Worm (Caenorhabditis elegans) whole organism, L3 larva: Measurements from ENCODE around the gene srj-49.

Source experiments
- R02D3.7 ChIP-seq: fragments of 150-350 bp; optimal IDR thresholded peaks from 2 replicates; lab custom pipeline; 2014; ENCODE audit warnings: missing biosample characterization, missing genetic modification characterization
- aly-2 ChIP-seq: fragments of 150-350 bp; optimal IDR thresholded peaks from 2 replicates; lab custom pipeline; 2014; ENCODE audit warnings: missing biosample characterization, missing genetic modification characterization
- ama-1 ChIP-seq: fragments of 150-350 bp; optimal IDR thresholded peaks from 2 replicates; lab custom pipeline; 2018
- ceh-16 ChIP-seq: sonication (generic microtip); optimal IDR thresholded peaks from 2 replicates; lab custom pipeline; 2017; ENCODE audit warnings: missing biosample characterization, missing genetic modification characterization
- ceh-28 ChIP-seq: fragments of 150-350 bp; optimal IDR thresholded peaks from 2 replicates; lab custom pipeline; 2014; ENCODE audit warnings: missing biosample characterization, missing genetic modification reagents, missing genetic modification characterization
- ceh-82 ChIP-seq: fragments of 150-350 bp; optimal IDR thresholded peaks from 2 replicates; lab custom pipeline; 2014; ENCODE audit warnings: missing biosample characterization, missing genetic modification characterization
- ceh-9 ChIP-seq: sonication (generic microtip); optimal IDR thresholded peaks from 2 replicates; lab custom pipeline; 2018; ENCODE audit warnings: missing biosample characterization, missing genetic modification characterization
- daf-12 ChIP-seq: fragments of 150-350 bp; optimal IDR thresholded peaks from 2 replicates; lab custom pipeline; 2014; ENCODE audit warnings: missing biosample characterization, missing genetic modification reagents, missing genetic modification characterization
- egl-27 ChIP-seq: sonication (generic microtip); optimal IDR thresholded peaks from 4 replicates; lab custom pipeline; 2017; ENCODE audit warnings: missing biosample characterization, missing genetic modification reagents, missing genetic modification characterization
- egl-5 ChIP-seq: fragments of 150-350 bp; optimal IDR thresholded peaks from 2 replicates; lab custom pipeline; 2017; ENCODE audit warnings: missing biosample characterization, missing genetic modification reagents, missing genetic modification characterization, inconsistent platforms
- elt-1 ChIP-seq: fragments of 150-350 bp; optimal IDR thresholded peaks from 2 replicates; lab custom pipeline; 2014; ENCODE audit warnings: missing biosample characterization, missing genetic modification characterization
- elt-2 ChIP-seq: sonication (generic microtip); optimal IDR thresholded peaks from 2 replicates; lab custom pipeline; 2016; ENCODE audit warnings: missing genetic modification reagents, mild to moderate bottlenecking, missing genetic modification characterization, missing compliant biosample characterization
- elt-3 ChIP-seq, 3 experiments: fragments of 150-350 bp in 1 of 3; sonication (generic microtip) in 2 of 3; optimal IDR thresholded peaks; 2 replicates in 2 of 3; 4 replicates in 1 of 3; lab custom pipeline; 2014 to 2017; ENCODE audit warnings: missing biosample characterization in 3 of 3, missing genetic modification characterization in 3 of 3
- eor-1 ChIP-seq, 2 experiments: fragments of 150-350 bp; optimal IDR thresholded peaks; 2 replicates each; lab custom pipeline; 2014 to 2018; ENCODE audit warnings: missing biosample characterization in 2 of 2, missing genetic modification characterization in 2 of 2
- fkh-10 ChIP-seq: sonication (generic microtip); optimal IDR thresholded peaks from 2 replicates; lab custom pipeline; 2017; ENCODE audit warnings: missing biosample characterization, missing genetic modification reagents, missing genetic modification characterization
- fkh-2 ChIP-seq: fragments of 150-350 bp; optimal IDR thresholded peaks from 2 replicates; lab custom pipeline; 2014; ENCODE audit warnings: missing biosample characterization, missing genetic modification reagents, missing genetic modification characterization
- fos-1 ChIP-seq: fragments of 150-350 bp; optimal IDR thresholded peaks from 2 replicates; lab custom pipeline; 2014; ENCODE audit warnings: missing biosample characterization, missing genetic modification characterization
- hmg-11 ChIP-seq: sonication (generic microtip); optimal IDR thresholded peaks from 2 replicates; lab custom pipeline; 2016; ENCODE audit warnings: missing genetic modification characterization, missing compliant biosample characterization
- jun-1 ChIP-seq: fragments of 150-350 bp; optimal IDR thresholded peaks from 2 replicates; lab custom pipeline; 2014; ENCODE audit warnings: missing biosample characterization, missing genetic modification reagents, missing genetic modification characterization
- lin-39 ChIP-seq: fragments of 150-350 bp; optimal IDR thresholded peaks from 2 replicates; lab custom pipeline; 2018; ENCODE audit warnings: missing biosample characterization, missing genetic modification reagents, missing genetic modification characterization
- mdl-1 ChIP-seq: fragments of 150-350 bp; optimal IDR thresholded peaks from 2 replicates; lab custom pipeline; 2014; ENCODE audit warnings: missing biosample characterization, missing genetic modification characterization
- mml-1 ChIP-seq: fragments of 150-350 bp; sonication (generic microtip); optimal IDR thresholded peaks from 3 replicates; lab custom pipeline; 2014; ENCODE audit warnings: missing biosample characterization, missing genetic modification characterization
- nfya-1 ChIP-seq: sonication (generic microtip); optimal IDR thresholded peaks from 2 replicates; lab custom pipeline; 2017; ENCODE audit warnings: missing genetic modification characterization, mild to moderate bottlenecking, missing compliant biosample characterization, antibody characterized with exemption, moderate library complexity; ENCODE audit not compliant: insufficient read depth
- nhr-11 ChIP-seq: fragments of 150-350 bp; optimal IDR thresholded peaks from 2 replicates; lab custom pipeline; 2014; ENCODE audit warnings: missing biosample characterization, missing genetic modification characterization
- nhr-12 ChIP-seq: fragments of 150-350 bp; optimal IDR thresholded peaks from 2 replicates; lab custom pipeline; 2014; ENCODE audit warnings: missing biosample characterization, missing genetic modification characterization
- nhr-23 ChIP-seq: fragments of 150-350 bp; optimal IDR thresholded peaks from 2 replicates; lab custom pipeline; 2014; ENCODE audit warnings: missing biosample characterization, missing genetic modification reagents, missing genetic modification characterization
- nhr-25 ChIP-seq: sonication (generic microtip); optimal IDR thresholded peaks from 2 replicates; lab custom pipeline; 2017; ENCODE audit warnings: missing biosample characterization, missing genetic modification characterization
- nhr-28 ChIP-seq: fragments of 150-350 bp; optimal IDR thresholded peaks from 2 replicates; lab custom pipeline; 2014; ENCODE audit warnings: missing biosample characterization, missing genetic modification characterization
- nhr-43 ChIP-seq: sonication (generic microtip); optimal IDR thresholded peaks from 2 replicates; lab custom pipeline; 2016; ENCODE audit warnings: mild to moderate bottlenecking, missing genetic modification characterization, missing compliant biosample characterization; ENCODE audit not compliant: poor library complexity, severe bottlenecking
- nhr-67 ChIP-seq: fragments of 150-350 bp; optimal IDR thresholded peaks from 2 replicates; lab custom pipeline; 2014; ENCODE audit warnings: missing biosample characterization, missing genetic modification characterization
- nhr-77 ChIP-seq: fragments of 150-350 bp; optimal IDR thresholded peaks from 2 replicates; lab custom pipeline; 2014; ENCODE audit warnings: missing biosample characterization, missing genetic modification characterization
- pqm-1 ChIP-seq: fragments of 150-350 bp; optimal IDR thresholded peaks from 2 replicates; lab custom pipeline; 2017; ENCODE audit warnings: missing biosample characterization, missing genetic modification characterization, inconsistent platforms
- skn-1 ChIP-seq: fragments of 150-350 bp; optimal IDR thresholded peaks from 2 replicates; lab custom pipeline; 2014; ENCODE audit warnings: missing biosample characterization, missing genetic modification characterization
- tbx-2 ChIP-seq: sonication (generic microtip); optimal IDR thresholded peaks from 2 replicates; lab custom pipeline; 2016; ENCODE audit warnings: mild to moderate bottlenecking, missing genetic modification characterization, missing compliant biosample characterization
- unc-39 ChIP-seq: sonication (generic microtip); optimal IDR thresholded peaks from 4 replicates; lab custom pipeline; 2017; ENCODE audit warnings: missing biosample characterization, missing genetic modification characterization
- unc-62 ChIP-seq: fragments of 150-350 bp; sonication (generic microtip); optimal IDR thresholded peaks from 4 replicates; lab custom pipeline; 2014; ENCODE audit warnings: missing biosample characterization, missing genetic modification reagents, missing genetic modification characterization
- ztf-11 ChIP-seq: fragments of 150-350 bp; optimal IDR thresholded peaks from 2 replicates; lab custom pipeline; 2014; ENCODE audit warnings: missing biosample characterization, missing genetic modification characterization
- ztf-4 ChIP-seq: fragments of 150-350 bp; optimal IDR thresholded peaks from 2 replicates; lab custom pipeline; 2014; ENCODE audit warnings: missing biosample characterization, missing genetic modification characterization

Gene srj-49

ce11 chrV:2832666-2833065, 15.5 kb downstream of the srj-49 start, which contains the start of gene srj-50:
Gene srj-50 (plus strand): TSS chrV:2832966.
- TF ChIP-seq elt-3 (tag; optimal IDR thresholded peaks at IDR 0.05; lab: Kevin White, UChicago), result no peak
- no peak for TF ChIP-seq jun-1 (tag; lab: Kevin White, UChicago)
- TF ChIP-seq nhr-77 (tag; lab: Kevin White, UChicago), result no peak
- no peak for TF ChIP-seq tbx-2 (tag; lab: Kevin White, UChicago)
- no peak for TF ChIP-seq aly-2
- TF ChIP-seq, all 47 proteins: peak for 0

- TF ChIP-seq skn-1 (tag; lab: Kevin White, UChicago), result no peak
- no peak for TF ChIP-seq ceh-28
- no peak for TF ChIP-seq R02D3.7 (tag; lab: Kevin White, UChicago)
- TF ChIP-seq unc-62, result no peak
- TF ChIP-seq fos-1, result no peak
- no peak for TF ChIP-seq nhr-77 (tag; lab: Kevin White, UChicago)
- TF ChIP-seq elt-2, result no peak
- TF ChIP-seq ztf-4 (tag; lab: Kevin White, UChicago), result no peak
- TF ChIP-seq ztf-11, result no peak
- no peak for TF ChIP-seq ceh-82 (tag; lab: Kevin White, UChicago)
- TF ChIP-seq nhr-12 (tag; lab: Kevin White, UChicago), result no peak
- no peak for TF ChIP-seq egl-27 (tag; lab: Kevin White, UChicago)
- TF ChIP-seq nhr-43 (tag; lab: Kevin White, UChicago), result no peak
- TF ChIP-seq ceh-9 (tag; lab: Kevin White, UChicago), result no peak
- no peak for TF ChIP-seq ceh-16 (tag; lab: Kevin White, UChicago)
- TF ChIP-seq ama-1, result no peak
- TF ChIP-seq nhr-11 (tag; lab: Kevin White, UChicago), result no peak
- TF ChIP-seq hmg-11, result no peak
- no peak for TF ChIP-seq jun-1 (tag; lab: Kevin White, UChicago)
These were observed 17.3 kb downstream of the srj-49 start, which contains the start of gene srw-2 for ce11 chrV:2830817-2831216. Gene srw-2 (plus strand): TSS chrV:2830878.

DNA sequence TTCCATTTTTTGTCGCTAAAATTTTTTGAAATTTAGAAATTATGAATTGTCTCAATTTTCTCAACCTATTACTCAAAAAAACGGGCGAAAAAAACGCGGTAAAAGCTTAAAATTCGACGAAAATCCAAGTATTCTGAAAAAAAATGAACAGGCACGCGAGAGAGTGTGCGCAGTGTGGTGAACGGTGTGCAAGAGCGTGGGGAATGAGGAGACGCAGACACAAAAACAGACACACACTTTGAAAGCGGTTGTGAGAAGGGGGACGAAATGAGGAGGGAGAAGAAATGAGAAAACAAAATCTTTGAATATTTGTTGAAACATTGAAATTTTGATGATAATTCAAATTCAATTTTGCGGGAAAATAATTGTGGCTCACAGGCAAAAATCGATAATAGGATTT, 21.3 kb downstream of the srj-49 start, which contains the start of gene T03D3.5:
Gene T03D3.5, minus strand, starts transcription at position 21 of the 400 bp plus-strand sequence.
- no peak for TF ChIP-seq nhr-28 (tag; lab: Kevin White, UChicago)
- TF ChIP-seq fos-1, result no peak
- peak; percentile 87 for TF ChIP-seq hmg-11

ce11 chrV:2825978-2826377, 22.2 kb downstream of the srj-49 start:
- TF ChIP-seq fkh-2 (tag; lab: Kevin White, UChicago) (no peak), daf-12 (no peak), egl-5 (tag; lab: Kevin White, UChicago) (no peak), nhr-67 (tag; lab: Kevin White, UChicago) (no peak), nhr-25 (tag; lab: Kevin White, UChicago) (no peak), skn-1 (tag; lab: Kevin White, UChicago) (no peak)

- TF ChIP-seq fkh-10 (GFP tag; lab: Kevin White, UChicago) (no peak), pqm-1 (tag; lab: Kevin White, UChicago) (no peak), aly-2 (no peak), ceh-28 (no peak), nhr-77 (tag; lab: Kevin White, UChicago) (no peak), nfya-1 (tag; lab: Kevin White, UChicago) (peak; percentile 46), ama-1 (no peak), tbx-2 (tag; lab: Kevin White, UChicago) (no peak)
These were observed 26.4 kb downstream of the srj-49 start, which contains the start of gene srh-36 for ce11 chrV:2821618-2822272. Gene srh-36 (minus strand): TSS chrV:2821668.

DNA sequence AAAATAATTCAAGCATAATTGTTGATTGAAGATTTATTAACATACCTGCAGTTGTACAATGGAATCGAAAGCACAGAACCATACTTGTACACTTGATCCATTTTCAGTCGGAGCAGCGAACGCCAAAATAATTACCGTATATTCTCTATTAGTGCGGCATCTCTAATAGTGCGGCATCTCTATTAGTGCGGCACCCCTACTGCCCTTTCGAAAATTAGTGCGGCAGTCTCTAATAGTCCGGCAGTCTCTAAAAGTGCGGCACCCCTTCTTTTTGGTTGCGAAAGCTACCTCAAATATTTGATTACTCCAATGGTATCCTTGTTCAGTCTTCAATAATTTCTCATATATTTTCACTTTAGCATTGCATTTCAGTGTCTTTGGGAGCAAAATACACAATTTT, 30.0 kb downstream of the srj-49 start, which contains the start of gene srt-34:
Gene srt-34, minus strand, starts transcription at position 101 of the 400 bp plus-strand sequence.
- TF ChIP-seq mdl-1 (no peak), nhr-43 (tag; lab: Kevin White, UChicago) (no peak), mml-1 (tag; lab: Kevin White, UChicago) (no peak), unc-39 (tag; lab: Kevin White, UChicago) (no peak), ceh-16 (tag; lab: Kevin White, UChicago) (no peak), hmg-11 (no peak), nhr-23 (tag; lab: Kevin White, UChicago) (no peak), R02D3.7 (tag; lab: Kevin White, UChicago) (no peak), eor-1 (tag; optimal IDR thresholded peaks at IDR 0.05; lab: Kevin White, UChicago) (no peak), nhr-28 (tag; lab: Kevin White, UChicago) (no peak), lin-39 (tag; lab: Kevin White, UChicago) (no peak), elt-1 (tag; lab: Kevin White, UChicago) (no peak), nfya-1 (tag; lab: Kevin White, UChicago) (no peak), ceh-82 (tag; lab: Kevin White, UChicago) (no peak)
- TF ChIP-seq, all 47 proteins: peak for 0
